Worm (Caenorhabditis elegans): ENCODE results near the gene F59A6.12.

The F59A6.12 gene

DNA sequence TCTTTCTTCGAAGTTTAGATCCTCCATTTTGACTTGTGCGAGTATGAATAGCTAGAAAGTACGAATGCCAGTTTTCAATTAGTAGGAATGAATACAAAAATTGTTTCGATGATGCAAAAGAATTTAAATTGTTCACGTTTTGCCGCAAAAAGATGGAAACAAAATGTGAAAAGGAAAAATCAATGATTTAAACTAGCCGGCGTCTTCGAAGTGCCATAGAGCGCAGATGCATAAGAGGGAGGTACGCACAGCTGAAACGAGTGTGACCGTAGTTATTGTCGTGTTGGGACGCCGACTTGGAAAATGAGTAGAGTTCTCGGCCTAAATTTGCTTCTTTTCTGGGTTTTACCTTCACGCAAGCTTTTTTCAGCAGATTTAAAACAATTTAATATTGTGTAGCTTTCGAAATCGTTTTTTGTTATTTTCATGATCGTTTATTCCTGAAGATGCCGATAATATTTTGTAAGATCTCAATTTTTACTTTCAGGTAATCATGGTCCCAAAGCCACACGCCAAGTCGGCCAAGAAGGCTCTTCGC lies 43.3 kb upstream of the F59A6.12 start, which contains the start of the genes ify-1 and rpl-22 (continued):
- TF ChIP-seq fkh-4 (tag; optimal IDR thresholded peaks at IDR 0.05; ENCODE audit: borderline replicate concordance), result peak; percentile 54
- peak; percentile 95 to 98 for TF ChIP-seq lin-35 (GFP tag; optimal IDR thresholded peaks at IDR 0.05)
- peak; percentile 17 for TF ChIP-seq zag-1 (tag; optimal IDR thresholded peaks at IDR 0.05)
- peak; percentile 90 for TF ChIP-seq vab-15 (tag; optimal IDR thresholded peaks at IDR 0.05)
- TF ChIP-seq mdl-1 (tag; optimal IDR thresholded peaks at IDR 0.05), result peak in 1 of 2 experiments; percentile 90
- TF ChIP-seq nhr-85 (tag), result peak; percentile 96
- TF ChIP-seq lin-15B (tag; optimal IDR thresholded peaks at IDR 0.05), result peak; percentile 97
- peak; percentile 81 for TF ChIP-seq pax-3 (tag; optimal IDR thresholded peaks at IDR 0.05)
- peak; percentile 96 for TF ChIP-seq rnt-1 (tag; optimal IDR thresholded peaks at IDR 0.05)
- TF ChIP-seq dsc-1 (tag; optimal IDR thresholded peaks at IDR 0.05), result peak; percentile 89
- peak; percentile 95 to 96 for TF ChIP-seq efl-1 (optimal IDR thresholded peaks at IDR 0.05)
- peak; percentile 93 to 99 for TF ChIP-seq efl-1 (GFP tag; optimal IDR thresholded peaks at IDR 0.05 in 1 of 2)
- no peak for TF ChIP-seq efl-3 (GFP tag; optimal IDR thresholded peaks at IDR 0.05)
- peak; percentile 93 for TF ChIP-seq lin-13 (GFP tag; optimal IDR thresholded peaks at IDR 0.05)
- TF ChIP-seq unc-62 (GFP tag; optimal IDR thresholded peaks at IDR 0.05), result no peak
- no peak for TF ChIP-seq hlh-4 (tag; optimal IDR thresholded peaks at IDR 0.05)
- TF ChIP-seq ztf-4 (tag; optimal IDR thresholded peaks at IDR 0.05), result peak; percentile 88
- TF ChIP-seq unc-130 (tag; optimal IDR thresholded peaks at IDR 0.05), result peak; percentile 99
- TF ChIP-seq mep-1 (tag; optimal IDR thresholded peaks at IDR 0.05), result peak; percentile 95
- TF ChIP-seq ceh-90 (tag; optimal IDR thresholded peaks at IDR 0.05), result no peak
- no peak for TF ChIP-seq hlh-17 (GFP tag; optimal IDR thresholded peaks at IDR 0.05; ENCODE audit: borderline replicate concordance)
- TF ChIP-seq Y116A8C.19 (tag; optimal IDR thresholded peaks at IDR 0.05; ENCODE audit: borderline replicate concordance), result no peak
- TF ChIP-seq C34B4.2 (tag; optimal IDR thresholded peaks at IDR 0.05), result no peak
- TF ChIP-seq nhr-28 (tag; optimal IDR thresholded peaks at IDR 0.05), result no peak
- peak; percentile 89 to 97 (median 94) for TF ChIP-seq ceh-82 (tag; optimal IDR thresholded peaks at IDR 0.05)
- peak; percentile 80 for TF ChIP-seq C04F5.9 (tag; optimal IDR thresholded peaks at IDR 0.05)
- peak; percentile 83 for TF ChIP-seq ceh-8 (GFP tag; optimal IDR thresholded peaks at IDR 0.05)
- peak; percentile 82 for TF ChIP-seq lin-39 (tag; optimal IDR thresholded peaks at IDR 0.05)
- peak in 1 of 2 experiments; percentile 36 for TF ChIP-seq egl-27 (tag; optimal IDR thresholded peaks at IDR 0.05)
- TF ChIP-seq ceh-88 (GFP tag; IDR thresholded peaks at IDR 0.05), result peak; percentile 82
- peak; percentile 5 to 98 (median 78) for TF ChIP-seq elt-3 (tag; optimal IDR thresholded peaks at IDR 0.05)
- peak; percentile 93 to 94 (median 94) for TF ChIP-seq dpl-1 (GFP tag; optimal IDR thresholded peaks at IDR 0.05)
- no peak for TF ChIP-seq ets-5 (GFP tag; IDR thresholded peaks at IDR 0.05)
- peak; percentile 93 for TF ChIP-seq snpc-4 (tag; optimal IDR thresholded peaks at IDR 0.05)
- peak; percentile 92 for TF ChIP-seq tbx-2 (tag; optimal IDR thresholded peaks at IDR 0.05)
- peak; percentile 94 for TF ChIP-seq nhr-47 (tag; optimal IDR thresholded peaks at IDR 0.05)
- TF ChIP-seq alr-1 (tag; optimal IDR thresholded peaks at IDR 0.05; ENCODE audit: borderline replicate concordance), result no peak
- peak; percentile 86 for TF ChIP-seq fos-1 (tag; optimal IDR thresholded peaks at IDR 0.05)

DNA sequence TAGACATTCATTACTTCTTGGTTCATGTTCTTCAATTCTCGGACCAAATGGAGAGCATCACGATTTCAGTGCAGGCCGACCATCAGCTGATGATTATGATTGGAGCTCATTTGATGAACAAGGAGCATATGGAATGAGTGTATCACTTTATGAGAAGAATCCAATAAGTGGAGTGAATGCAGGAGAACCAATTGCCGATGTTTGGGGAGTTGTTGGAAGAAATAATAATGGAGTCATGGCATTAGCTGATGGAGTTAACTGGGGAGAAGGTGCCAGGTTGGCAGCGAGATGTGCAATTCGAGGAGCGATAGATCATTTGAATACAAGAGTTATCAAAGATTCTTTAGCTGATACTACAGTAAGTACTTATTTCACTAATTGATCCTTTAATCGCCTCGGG lies 38.9 kb upstream of the F59A6.12 start:
- TF ChIP-seq efl-1 (optimal IDR thresholded peaks at IDR 0.05) (no peak), efl-1 (GFP tag; optimal IDR thresholded peaks at IDR 0.05 in 1 of 2) (peak in 1 of 2 experiments; percentile 93), snu-23 (GFP tag; optimal IDR thresholded peaks at IDR 0.05) (no peak)

DNA sequence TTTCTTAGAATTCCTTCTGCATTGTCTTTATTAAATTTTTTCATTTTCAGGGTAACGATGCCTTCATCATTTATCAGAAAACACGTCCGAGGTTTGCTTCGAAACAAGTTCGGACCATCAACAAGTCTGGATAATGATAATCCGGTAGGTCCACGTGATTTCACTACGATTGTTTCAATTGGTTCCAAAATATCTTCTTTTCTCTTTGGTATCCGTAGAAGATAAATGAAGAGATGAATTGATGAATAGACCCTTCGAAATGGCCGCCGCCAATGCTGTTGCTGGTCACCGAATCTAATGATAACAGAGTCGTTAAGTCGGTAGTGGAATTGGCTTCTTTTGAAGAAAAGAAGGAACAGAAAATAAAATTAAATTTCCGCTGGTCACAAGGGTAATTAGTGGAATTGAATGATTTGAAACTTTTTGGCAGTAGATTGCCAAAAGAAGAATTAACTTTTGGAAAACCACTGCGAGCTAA lies 38.0 kb upstream of the F59A6.12 start, which contains the start of gene F33G12.6:
Gene F33G12.6 (plus strand): TSS at position 51 of the 478 bp plus-strand sequence.
- TF ChIP-seq xbp-1 (tag; optimal IDR thresholded peaks at IDR 0.05) (no peak), mdl-1 (tag; optimal IDR thresholded peaks at IDR 0.05) (peak in 1 of 2 experiments; percentile 44), C16A3.4 (tag; optimal IDR thresholded peaks at IDR 0.05) (no peak), isw-1 (GFP tag; IDR thresholded peaks at IDR 0.05) (no peak), ceh-88 (GFP tag; IDR thresholded peaks at IDR 0.05) (no peak), unc-86 (tag; optimal IDR thresholded peaks at IDR 0.05) (no peak), unc-130 (tag; optimal IDR thresholded peaks at IDR 0.05) (peak; percentile 40), rnt-1 (tag; optimal IDR thresholded peaks at IDR 0.05) (peak; percentile 45), nhr-85 (tag) (peak; percentile 81), mab-9 (GFP tag; IDR thresholded peaks at IDR 0.05) (no peak), ces-1 (GFP tag; optimal IDR thresholded peaks at IDR 0.05) (no peak), nhr-71 (tag; optimal IDR thresholded peaks at IDR 0.05) (peak; percentile 24), mep-1 (tag; optimal IDR thresholded peaks at IDR 0.05) (peak; percentile 52), C04F5.9 (tag; optimal IDR thresholded peaks at IDR 0.05) (no peak), hpl-2 (GFP tag; optimal IDR thresholded peaks at IDR 0.05) (no peak), pag-3 (tag; optimal IDR thresholded peaks at IDR 0.05; ENCODE audit: borderline replicate concordance, insufficient read depth) (no peak), tbx-2 (tag; optimal IDR thresholded peaks at IDR 0.05) (peak; percentile 38), snu-23 (GFP tag; optimal IDR thresholded peaks at IDR 0.05) (peak; percentile 31), blmp-1 (tag; optimal IDR thresholded peaks at IDR 0.05) (peak; percentile 65)

Measured in whole organism, L1 larva.